Fruit fly (Drosophila melanogaster) whole organism, larva: ENCODE results near the gene CG34269.

ENCODE experiments used
- noc ChIP-seq: fragments of 200-800 bp; sonication (Bioruptor generic); optimal IDR thresholded peaks from 3 replicates; lab custom pipeline; 2019; ENCODE audit warnings: missing biosample characterization, mild to moderate bottlenecking, missing genetic modification characterization, moderate library complexity

The CG34269 gene

dm6 chr3L:546819-547441, 18.8 kb downstream of the CG34269 start:
- peak; percentile 96 for TF ChIP-seq noc (tag; lab: Kevin White, UChicago)

dm6 chr3L:548304-549198, 20.4 kb downstream of the CG34269 start:
- peak; percentile 68 for TF ChIP-seq noc (tag; lab: Kevin White, UChicago)

- no peak for TF ChIP-seq noc (tag; lab: Kevin White, UChicago)
Observed at dm6 chr3L:550082-550827, 22.1 kb downstream of the CG34269 start.

- TF ChIP-seq noc (tag; lab: Kevin White, UChicago) = no peak
Observed at dm6 chr3L:550828-551094, 22.6 kb downstream of the CG34269 start.

dm6 chr3L:551844-552243, 23.7 kb downstream of the CG34269 start:
- no peak for TF ChIP-seq noc (tag; lab: Kevin White, UChicago)

- TF ChIP-seq noc (tag; lab: Kevin White, UChicago) = no peak
Observed at dm6 chr3L:552446-552845, 24.3 kb downstream of the CG34269 start.

- peak; percentile 78 for TF ChIP-seq noc (tag; lab: Kevin White, UChicago)
Observed at dm6 chr3L:552950-553349, 24.8 kb downstream of the CG34269 start.

- TF ChIP-seq noc (tag; lab: Kevin White, UChicago) = no peak
Observed at dm6 chr3L:554577-554976, 26.4 kb downstream of the CG34269 start.

dm6 chr3L:555326-555725, 27.2 kb downstream of the CG34269 start:
- TF ChIP-seq noc (tag; lab: Kevin White, UChicago) = no peak

- no peak for TF ChIP-seq noc (tag; lab: Kevin White, UChicago)
Observed at dm6 chr3L:555898-556540, 27.9 kb downstream of the CG34269 start.

dm6 chr3L:557294-557693, 29.2 kb downstream of the CG34269 start:
- no peak for TF ChIP-seq noc (tag; lab: Kevin White, UChicago)

dm6 chr3L:559390-560034, 31.4 kb downstream of the CG34269 start:
- peak; percentile 3 for TF ChIP-seq noc (tag; lab: Kevin White, UChicago)

dm6 chr3L:561117-561516, 33.0 kb downstream of the CG34269 start:
- TF ChIP-seq noc (tag; lab: Kevin White, UChicago) = no peak

dm6 chr3L:561772-562454, 33.8 kb downstream of the CG34269 start:
- no peak for TF ChIP-seq noc (tag; lab: Kevin White, UChicago)
